Worm (Caenorhabditis elegans) whole organism, young adult: ENCODE data around the gene Y5F2A.4.
A peak's percentile ranks its signal among the peaks of the same experiment; 100 is the strongest.

Experiments
- C06A6.2 ChIP-seq: fragments of 200-800 bp; sonication (Bioruptor generic); conservative IDR thresholded peaks from 2 replicates; pipeline ENCODE4 v1.3.6; 2022; ENCODE audit warnings: missing genetic modification characterization, missing compliant biosample characterization
- D2030.7 ChIP-seq: fragments of 200-800 bp; sonication (Bioruptor generic); IDR thresholded peaks from 2 replicates; pipeline ENCODE4 v1.3.6; 2022; ENCODE audit warnings: missing genetic modification reagents, missing genetic modification characterization, missing compliant biosample characterization
- F22D6.2 ChIP-seq: sonication (generic microtip); optimal IDR thresholded peaks from 2 replicates; lab custom pipeline; 2016; ENCODE audit warnings: mild to moderate bottlenecking, missing genetic modification characterization, missing compliant biosample characterization
- F33H1.4 ChIP-seq: fragments of 200-800 bp; sonication (Bioruptor generic); IDR thresholded peaks from 2 replicates; pipeline ENCODE4 v1.3.6; 2022; ENCODE audit warnings: missing genetic modification reagents, missing genetic modification characterization, missing compliant biosample characterization
- F55B11.4 ChIP-seq: sonication (generic microtip); optimal IDR thresholded peaks from 2 replicates; lab custom pipeline; 2016; ENCODE audit warnings: missing compliant biosample characterization, missing genetic modification characterization, borderline replicate concordance; ENCODE audit not compliant: insufficient read depth
- F57C9.4 ChIP-seq: sonication (generic microtip); optimal IDR thresholded peaks from 2 replicates; lab custom pipeline; 2017; ENCODE audit warnings: mild to moderate bottlenecking, missing genetic modification characterization, missing compliant biosample characterization
- T26A5.8 ChIP-seq: sonication (generic microtip); optimal IDR thresholded peaks from 2 replicates; lab custom pipeline; 2016; ENCODE audit warnings: missing genetic modification characterization, missing compliant biosample characterization
- Y95B8A.8 ChIP-seq: fragments of 200-800 bp; sonication (Bioruptor generic); IDR thresholded peaks from 2 replicates; pipeline ENCODE4 v1.3.6; 2022; ENCODE audit warnings: missing genetic modification reagents, missing genetic modification characterization, missing compliant biosample characterization
- ama-1 ChIP-seq, 3 experiments: fragments of 150-350 bp in 1 of 3; sonication (generic microtip) in 2 of 3; optimal IDR thresholded peaks; 2 replicates each; lab custom pipeline; 2014 to 2018; ENCODE audit warnings: missing biosample characterization in 2 of 3, missing genetic modification characterization in 2 of 3, missing genetic modification reagents in 2 of 3
- atf-7 ChIP-seq: sonication (generic microtip); optimal IDR thresholded peaks from 2 replicates; lab custom pipeline; 2017; ENCODE audit warnings: mild to moderate bottlenecking, missing genetic modification characterization, missing compliant biosample characterization
- bed-2 ChIP-seq: fragments of 200-800 bp; sonication (Bioruptor generic); IDR thresholded peaks from 2 replicates; pipeline ENCODE4 v1.3.6; 2022; ENCODE audit warnings: missing genetic modification reagents, missing genetic modification characterization, missing compliant biosample characterization
- cebp-2 ChIP-seq: fragments of 200-800 bp; sonication (Bioruptor generic); IDR thresholded peaks from 2 replicates; pipeline ENCODE4 v1.3.6; 2022; ENCODE audit warnings: missing genetic modification characterization, missing compliant biosample characterization
- ceh-100 ChIP-seq: fragments of 200-800 bp; sonication (Bioruptor generic); IDR thresholded peaks from 2 replicates; pipeline ENCODE4 v1.3.6; 2022; ENCODE audit warnings: missing genetic modification reagents, missing genetic modification characterization, missing compliant biosample characterization
- ceh-40 ChIP-seq: fragments of 200-800 bp; sonication (Bioruptor generic); IDR thresholded peaks from 2 replicates; pipeline ENCODE4 v1.3.6; 2022; ENCODE audit warnings: missing genetic modification characterization, missing compliant biosample characterization
- ceh-91 ChIP-seq: fragments of 200-800 bp; sonication (Bioruptor generic); IDR thresholded peaks from 2 replicates; pipeline ENCODE4 v1.3.6; 2022; ENCODE audit warnings: missing genetic modification reagents, missing genetic modification characterization, missing compliant biosample characterization
- dpl-1 ChIP-seq: fragments of 150-350 bp; optimal IDR thresholded peaks from 2 replicates; lab custom pipeline; 2014; ENCODE audit warnings: missing biosample characterization, missing genetic modification reagents, missing genetic modification characterization
- egl-44 ChIP-seq: fragments of 200-800 bp; sonication (Bioruptor generic); IDR thresholded peaks from 2 replicates; pipeline ENCODE4 v1.3.6; 2022; ENCODE audit warnings: missing genetic modification reagents, missing genetic modification characterization, missing compliant biosample characterization
- gei-17 ChIP-seq: fragments of 200-800 bp; sonication (Bioruptor generic); optimal IDR thresholded peaks from 2 replicates; lab custom pipeline; 2018; ENCODE audit warnings: mild to moderate bottlenecking, missing genetic modification characterization, missing compliant biosample characterization
- hmg-1.2 ChIP-seq: fragments of 200-800 bp; sonication (Bioruptor generic); IDR thresholded peaks from 2 replicates; pipeline ENCODE4 v1.3.6; 2022; ENCODE audit warnings: missing genetic modification reagents, missing genetic modification characterization, missing compliant biosample characterization
- lin-26 ChIP-seq: fragments of 200-800 bp; sonication (Bioruptor generic); IDR thresholded peaks from 2 replicates; pipeline ENCODE4 v1.3.6; 2022; ENCODE audit warnings: missing genetic modification reagents, missing genetic modification characterization, missing compliant biosample characterization
- lsl-1 ChIP-seq: fragments of 200-800 bp; sonication (Bioruptor generic); optimal IDR thresholded peaks from 2 replicates; lab custom pipeline; 2018; ENCODE audit warnings: mild to moderate bottlenecking, missing genetic modification characterization, moderate library complexity, missing compliant biosample characterization
- madf-6 ChIP-seq: fragments of 200-800 bp; sonication (Bioruptor generic); IDR thresholded peaks from 2 replicates; pipeline ENCODE4 v1.3.6; 2022; ENCODE audit warnings: missing genetic modification reagents, missing genetic modification characterization, missing compliant biosample characterization
- madf-8 ChIP-seq: fragments of 200-800 bp; sonication (Bioruptor generic); conservative IDR thresholded peaks from 2 replicates; pipeline ENCODE4 v1.3.6; 2022; ENCODE audit warnings: missing genetic modification reagents, missing genetic modification characterization, missing compliant biosample characterization
- mcd-1 ChIP-seq: fragments of 200-800 bp; sonication (Bioruptor generic); IDR thresholded peaks from 2 replicates; pipeline ENCODE4 v1.3.6; 2022; ENCODE audit warnings: missing genetic modification reagents, missing genetic modification characterization, missing compliant biosample characterization
- nfya-2 ChIP-seq: fragments of 200-800 bp; sonication (Bioruptor generic); IDR thresholded peaks from 2 replicates; pipeline ENCODE4 v1.3.6; 2022; ENCODE audit warnings: missing genetic modification reagents, missing genetic modification characterization, missing compliant biosample characterization
- nfyb-1 ChIP-seq: fragments of 200-800 bp; sonication (Bioruptor generic); IDR thresholded peaks from 2 replicates; pipeline ENCODE4 v1.3.6; 2022; ENCODE audit warnings: missing genetic modification reagents, missing genetic modification characterization, missing compliant biosample characterization
- nhr-27 ChIP-seq: fragments of 200-800 bp; sonication (Bioruptor generic); optimal IDR thresholded peaks from 2 replicates; lab custom pipeline; 2018; ENCODE audit warnings: mild to moderate bottlenecking, missing genetic modification characterization, moderate library complexity, missing compliant biosample characterization
- nhr-90 ChIP-seq: sonication (generic microtip); optimal IDR thresholded peaks from 2 replicates; lab custom pipeline; 2016; ENCODE audit warnings: missing genotype, mild to moderate bottlenecking, missing genetic modification characterization, missing compliant biosample characterization
- pha-4 ChIP-seq: fragments of 150-350 bp; sonication (generic microtip); optimal IDR thresholded peaks from 2 replicates; lab custom pipeline; 2014; ENCODE audit warnings: missing biosample characterization, missing genetic modification reagents, missing genetic modification characterization
- rcor-1 ChIP-seq: fragments of 200-800 bp; sonication (Bioruptor generic); IDR thresholded peaks from 2 replicates; pipeline ENCODE4 v1.3.6; 2022; ENCODE audit warnings: missing genetic modification reagents, missing genetic modification characterization, missing compliant biosample characterization
- repo-1 ChIP-seq: sonication (generic microtip); optimal IDR thresholded peaks from 2 replicates; lab custom pipeline; 2017; ENCODE audit warnings: mild to moderate bottlenecking, missing genetic modification characterization, missing compliant biosample characterization
- sdz-38 ChIP-seq: sonication (generic microtip); optimal IDR thresholded peaks from 2 replicates; lab custom pipeline; 2016; ENCODE audit warnings: missing genotype, missing genetic modification characterization, missing compliant biosample characterization
- snpc-1.1 ChIP-seq: sonication (generic microtip); optimal IDR thresholded peaks from 2 replicates; lab custom pipeline; 2017; ENCODE audit warnings: missing genetic modification characterization, mild to moderate bottlenecking, missing compliant biosample characterization, antibody characterized with exemption, moderate library complexity, missing genotype, missing genetic modification reagents; ENCODE audit not compliant: insufficient read depth
- snpc-4 ChIP-seq, 5 experiments: fragments of 150-350 bp in 1 of 5; sonication (generic microtip) in 4 of 5; optimal IDR thresholded peaks; 2 replicates each; lab custom pipeline; 2014 to 2018; ENCODE audit warnings: missing genetic modification characterization in 5 of 5, missing biosample characterization in 3 of 5, antibody characterized with exemption in 2 of 5, mild to moderate bottlenecking in 2 of 5, missing compliant biosample characterization in 2 of 5, missing genotype in 2 of 5, moderate library complexity in 2 of 5, missing genetic modification reagents in 1 of 5
- unc-62 ChIP-seq: fragments of 150-350 bp; optimal IDR thresholded peaks from 2 replicates; lab custom pipeline; 2014; ENCODE audit warnings: missing biosample characterization, missing genetic modification reagents, missing genetic modification characterization

Gene Y5F2A.4

DNA sequence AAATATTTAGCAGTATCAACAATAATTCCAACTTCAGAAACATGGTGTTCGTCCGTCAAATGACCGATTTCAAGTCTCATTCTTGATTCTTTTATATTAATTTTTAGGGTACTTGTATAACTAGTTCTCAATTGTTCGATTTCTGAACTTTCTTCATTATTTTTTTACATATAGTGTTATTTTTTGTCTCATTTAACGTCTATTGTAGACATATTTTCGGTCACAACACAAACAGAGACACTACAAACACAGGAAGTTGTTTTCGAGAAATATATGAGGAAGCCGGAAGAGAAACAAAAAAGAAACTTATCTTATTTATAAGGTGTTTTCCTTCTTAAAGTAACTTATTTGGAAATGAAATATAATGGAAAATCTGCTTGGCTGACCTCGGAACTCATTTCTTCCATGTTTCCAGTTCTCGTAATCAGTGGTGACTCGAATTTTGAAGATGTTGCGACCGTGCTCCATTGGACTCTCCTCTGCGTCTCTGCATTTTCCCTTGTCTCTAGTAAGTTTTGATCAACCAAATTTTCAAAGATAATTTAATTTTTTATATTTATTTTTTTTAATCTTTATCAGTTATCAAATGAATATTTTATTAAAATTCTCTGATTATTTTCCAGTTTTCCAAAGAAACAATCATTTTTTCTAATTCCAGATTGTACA, 24.6 kb downstream of the Y5F2A.4 start, which contains the start of the genes F36H1.12 and lin-3:
Gene F36H1.12, minus strand, starts transcription at position 51 of the 666 bp plus-strand sequence.
Gene lin-3, plus strand, starts transcription at position 657 of the 666 bp plus-strand sequence.
- TF ChIP-seq F33H1.4 (GFP tag; lab: Robert Waterston, UW) (peak; percentile 51; the same call in 1 of the 2 replicates), madf-6 (peak; percentile 56; the same call in 1 of the 2 replicates), D2030.7 (peak; percentile 53; the same call in 1 of the 2 replicates), T26A5.8 (tag; lab: Kevin White, UChicago) (no peak), mcd-1 (GFP tag; lab: Robert Waterston, UW) (peak; percentile 73), F22D6.2 (tag; lab: Kevin White, UChicago) (no peak), F57C9.4 (tag; lab: Kevin White, UChicago) (no peak), bed-2 (GFP tag; lab: Robert Waterston, UW) (no peak), sdz-38 (tag; lab: Kevin White, UChicago) (no peak), dpl-1 (GFP tag; lab: Kevin White, UChicago) (no peak), madf-8 (GFP tag; lab: Robert Waterston, UW) (peak; percentile 20; the same call in 1 of the 2 replicates), ceh-100 (GFP tag; lab: Robert Waterston, UW) (peak; percentile 93), hmg-1.2 (GFP tag; lab: Robert Waterston, UW) (peak; percentile 91), Y95B8A.8 (GFP tag; lab: Robert Waterston, UW) (no peak), lsl-1 (GFP tag; lab: Kevin White, UChicago) (peak; percentile 60), rcor-1 (GFP tag; lab: Robert Waterston, UW) (0 out of 2 replicates have a peak, but pooled peaks have one; percentile 25)

DNA sequence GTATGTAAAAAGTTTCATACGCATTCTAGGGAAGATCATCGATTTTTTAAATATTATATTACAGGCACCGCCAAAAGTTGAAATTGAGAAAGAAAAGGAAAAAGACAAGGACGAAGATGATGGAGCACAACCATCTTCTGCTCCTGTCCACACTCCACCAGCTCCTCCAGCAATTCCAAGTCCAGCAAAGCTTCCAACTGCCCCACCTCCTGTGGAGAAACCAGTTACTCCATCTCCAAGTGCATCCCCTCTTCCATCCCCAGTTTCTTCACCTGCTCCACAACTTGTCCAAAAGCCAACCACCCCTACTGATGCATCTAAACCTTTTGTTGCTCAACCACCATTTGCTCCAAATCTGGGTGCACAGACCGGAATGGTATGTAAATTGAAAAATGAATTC, 26.4 kb downstream of the Y5F2A.4 start:
- TF ChIP-seq hmg-1.2 (GFP tag; lab: Robert Waterston, UW) (no peak), gei-17 (GFP tag; lab: Kevin White, UChicago) (no peak), ceh-40 (GFP tag; lab: Robert Waterston, UW) (no peak), rcor-1 (GFP tag; lab: Robert Waterston, UW) (no peak), snpc-1.1 (no peak), ceh-91 (GFP tag; lab: Robert Waterston, UW) (no peak), cebp-2 (GFP tag; lab: Robert Waterston, UW) (no peak), pha-4 (tag; lab: Kevin White, UChicago) (no peak), nfyb-1 (GFP tag; lab: Robert Waterston, UW) (no peak), egl-44 (GFP tag; lab: Robert Waterston, UW) (no peak), atf-7 (tag; lab: Kevin White, UChicago) (no peak), C06A6.2 (GFP tag; lab: Robert Waterston, UW) (no peak), ama-1 (optimal IDR thresholded peaks at IDR 0.05; lab: Kevin White, UChicago) (no peak), ama-1 (GFP tag; optimal IDR thresholded peaks at IDR 0.05; lab: Kevin White, UChicago) (no peak), snpc-4 (GFP tag; optimal IDR thresholded peaks at IDR 0.05; lab: Kevin White, UChicago) (no peak), snpc-4 (tag; optimal IDR thresholded peaks at IDR 0.05; lab: Kevin White, UChicago) (no peak), nfya-2 (GFP tag; lab: Robert Waterston, UW) (no peak), repo-1 (tag; lab: Kevin White, UChicago) (no peak), unc-62 (no peak), F33H1.4 (GFP tag; lab: Robert Waterston, UW) (no peak), nhr-90 (tag; lab: Kevin White, UChicago) (no peak)
- TF ChIP-seq, all 124 proteins: peak for 0

DNA sequence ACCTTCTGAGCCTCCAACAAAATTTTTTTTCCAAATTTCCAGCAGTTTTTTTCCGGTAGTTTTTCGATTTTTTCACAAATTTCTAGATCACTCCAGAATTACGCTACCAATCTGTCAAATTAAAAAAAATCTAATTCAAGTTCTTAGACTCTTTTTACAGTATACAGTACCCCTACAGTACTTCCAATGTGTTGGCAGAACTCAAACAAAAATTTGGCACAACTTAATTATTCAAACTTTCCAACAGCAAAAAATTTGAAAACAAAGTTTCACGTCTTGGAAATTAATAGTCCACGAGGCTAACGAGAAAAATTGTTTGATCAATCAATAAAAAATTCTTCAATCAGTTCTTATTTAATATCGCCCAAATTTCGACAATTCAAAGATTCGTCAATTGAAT, 28.6 kb downstream of the Y5F2A.4 start, which contains the start of gene F36H1.3:
Gene F36H1.3, plus strand, starts transcription at position 323 of the 400 bp plus-strand sequence.
- TF ChIP-seq F55B11.4 (tag; lab: Kevin White, UChicago) (no peak), lin-26 (GFP tag; lab: Robert Waterston, UW) (no peak), nhr-27 (tag; lab: Kevin White, UChicago) (no peak)
